Fruit fly (Drosophila melanogaster) whole organism, adult: ENCODE measurements around the gene hiw.

Source experiments
- CG11617 ChIP-seq: fragments of 200-800 bp; sonication (Bioruptor generic); optimal IDR thresholded peaks from 2 replicates; lab custom pipeline; 2017; ENCODE audit warnings: mild to moderate bottlenecking, missing biosample characterization, missing genetic modification reagents, missing genetic modification characterization
- CG14711 ChIP-seq: fragments of 200-800 bp; sonication (Bioruptor generic); optimal IDR thresholded peaks from 2 replicates; lab custom pipeline; 2018; ENCODE audit warnings: missing biosample characterization, mild to moderate bottlenecking, missing genetic modification characterization, moderate library complexity
- CG1620 ChIP-seq: fragments of 200-800 bp; sonication (Bioruptor generic); optimal IDR thresholded peaks from 2 replicates; lab custom pipeline; 2016; ENCODE audit warnings: missing biosample characterization, missing genetic modification characterization
- CG33017 ChIP-seq: fragments of 200-800 bp; sonication (Bioruptor generic); optimal IDR thresholded peaks from 2 replicates; lab custom pipeline; 2018; ENCODE audit warnings: missing biosample characterization, mild to moderate bottlenecking, missing genetic modification characterization, moderate library complexity
- Clk ChIP-seq: fragments of 200-800 bp; sonication (Bioruptor generic); optimal IDR thresholded peaks from 2 replicates; lab custom pipeline; 2017; ENCODE audit warnings: missing biosample characterization, missing genetic modification characterization
- Crg-1 ChIP-seq: fragments of 200-800 bp; sonication (Bioruptor generic); optimal IDR thresholded peaks from 2 replicates; lab custom pipeline; 2016; ENCODE audit warnings: missing biosample characterization, missing genetic modification characterization
- Hr96 ChIP-seq: fragments of 200-800 bp; sonication (Bioruptor generic); optimal IDR thresholded peaks from 2 replicates; lab custom pipeline; 2016; ENCODE audit warnings: missing biosample characterization, missing genetic modification characterization
- kay ChIP-seq: fragments of 200-800 bp; sonication (Bioruptor generic); peaks from one replicate; lab custom pipeline; 2016; ENCODE audit warnings: missing biosample characterization, missing genetic modification characterization, borderline replicate concordance
- ovo ChIP-seq: fragments of 200-800 bp; sonication (Bioruptor generic); optimal IDR thresholded peaks from 2 replicates; lab custom pipeline; 2016; ENCODE audit warnings: missing biosample characterization, missing genetic modification characterization
- tj ChIP-seq: fragments of 200-800 bp; sonication (Bioruptor generic); optimal IDR thresholded peaks from 3 replicates; lab custom pipeline; 2017; ENCODE audit warnings: missing biosample characterization, mild to moderate bottlenecking, missing genetic modification characterization, moderate library complexity
- toe ChIP-seq: fragments of 200-800 bp; sonication (Bioruptor generic); optimal IDR thresholded peaks from 2 replicates; lab custom pipeline; 2016; ENCODE audit warnings: missing biosample characterization, missing genetic modification characterization

DNA sequence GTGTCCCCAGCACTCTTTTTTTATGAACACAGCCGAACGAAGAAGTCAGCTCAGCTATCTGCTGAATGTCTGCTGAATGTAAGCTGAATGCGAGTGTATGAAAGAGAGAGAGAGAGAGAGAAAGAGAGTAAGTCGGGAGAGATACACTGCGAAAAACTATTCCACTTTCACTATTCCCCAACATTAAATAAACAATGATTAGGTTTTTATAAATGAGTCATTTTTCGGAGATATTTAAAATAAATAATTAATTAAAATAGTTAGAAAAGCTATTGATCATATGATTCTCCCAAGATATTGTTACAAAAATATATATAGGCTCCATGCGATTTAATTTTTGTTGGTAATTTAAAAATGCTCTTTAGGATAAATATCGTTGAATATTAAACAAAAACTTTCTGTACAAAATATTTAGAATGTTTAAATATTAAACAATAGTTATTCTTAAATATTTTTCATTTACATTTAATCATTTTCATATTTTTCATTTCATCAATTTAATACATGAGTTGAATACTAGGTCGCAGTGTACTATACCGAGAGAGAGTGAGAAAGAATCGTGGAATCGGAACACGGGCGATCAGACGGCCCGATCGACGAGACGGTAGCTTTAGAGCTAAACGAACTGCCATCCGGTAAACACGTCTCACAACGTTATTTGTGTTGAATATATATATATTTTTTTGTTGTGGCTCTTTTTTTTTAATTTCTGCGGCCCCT, 39.2 kb downstream of the hiw start, which contains the start of gene be:
- peak; percentile 32 for TF ChIP-seq Hr96 (GFP tag; lab: Kevin White, UChicago)
- no peak for TF ChIP-seq Crg-1
- no peak for TF ChIP-seq Clk
- TF ChIP-seq ovo (GFP tag; lab: Kevin White, UChicago): peak; percentile 37
- TF ChIP-seq tj: peak; percentile 40
- no peak for TF ChIP-seq toe (GFP tag; lab: Kevin White, UChicago)
- TF ChIP-seq CG11617 (GFP tag; lab: Kevin White, UChicago): peak; percentile 79
- peak; percentile 17 for TF ChIP-seq CG33017
- TF ChIP-seq CG14711 (tag; lab: Kevin White, UChicago): peak; percentile 59
- no peak for TF ChIP-seq kay
- TF ChIP-seq CG1620 (GFP tag; lab: Kevin White, UChicago): no peak
